Worm (Caenorhabditis elegans) whole organism, late embryonic: ENCODE data around the gene T26G10.4.

Source experiments
- ama-1 ChIP-seq: fragments of 150-350 bp; optimal IDR thresholded peaks from 2 replicates; lab custom pipeline; 2014
- ceh-18 ChIP-seq: sonication (generic microtip); optimal IDR thresholded peaks from 2 replicates; lab custom pipeline; 2016; ENCODE audit warnings: missing genetic modification characterization, missing compliant biosample characterization
- ceh-22 ChIP-seq: sonication (generic microtip); optimal IDR thresholded peaks from 2 replicates; lab custom pipeline; 2017; ENCODE audit warnings: missing biosample characterization, missing genetic modification characterization
- ceh-34 ChIP-seq: sonication (generic microtip); optimal IDR thresholded peaks from 2 replicates; lab custom pipeline; 2016; ENCODE audit warnings: mild to moderate bottlenecking, missing genetic modification characterization, missing compliant biosample characterization
- fax-1 ChIP-seq: sonication (generic microtip); optimal IDR thresholded peaks from 2 replicates; lab custom pipeline; 2016; ENCODE audit warnings: missing genotype, missing genetic modification characterization, missing compliant biosample characterization
- fkh-10 ChIP-seq: fragments of 150-350 bp; optimal IDR thresholded peaks from 2 replicates; lab custom pipeline; 2014; ENCODE audit warnings: missing biosample characterization, missing genetic modification reagents, missing genetic modification characterization
- gmeb-2 ChIP-seq: sonication (generic microtip); optimal IDR thresholded peaks from 2 replicates; lab custom pipeline; 2016; ENCODE audit warnings: missing genetic modification characterization, inconsistent platforms, missing compliant biosample characterization
- hlh-30 ChIP-seq: sonication (generic microtip); optimal IDR thresholded peaks from 2 replicates; lab custom pipeline; 2017; ENCODE audit warnings: antibody characterized with exemption, missing genetic modification characterization, missing compliant biosample characterization; ENCODE audit not compliant: insufficient read depth
- madf-2 ChIP-seq: sonication (generic microtip); optimal IDR thresholded peaks from 2 replicates; lab custom pipeline; 2017; ENCODE audit warnings: missing genetic modification characterization, missing compliant biosample characterization
- pha-4 ChIP-seq: fragments of 150-350 bp; optimal IDR thresholded peaks from 2 replicates; lab custom pipeline; 2018; ENCODE audit warnings: missing biosample characterization, missing genetic modification reagents, missing genetic modification characterization
- pqm-1 ChIP-seq: sonication (generic microtip); optimal IDR thresholded peaks from 2 replicates; lab custom pipeline; 2016; ENCODE audit warnings: missing genetic modification characterization, missing compliant biosample characterization
- sox-2 ChIP-seq: fragments of 200-800 bp; sonication (Bioruptor generic); IDR thresholded peaks from 2 replicates; pipeline ENCODE4 v1.3.6; 2022; ENCODE audit warnings: missing genetic modification reagents, missing genetic modification characterization, missing compliant biosample characterization
- tbx-2 ChIP-seq: sonication (generic microtip); optimal IDR thresholded peaks from 2 replicates; lab custom pipeline; 2016; ENCODE audit warnings: missing genetic modification characterization, missing compliant biosample characterization
- unc-42 ChIP-seq: sonication (generic microtip); optimal IDR thresholded peaks from 2 replicates; lab custom pipeline; 2016; ENCODE audit warnings: missing genotype, missing genetic modification characterization, missing compliant biosample characterization

DNA sequence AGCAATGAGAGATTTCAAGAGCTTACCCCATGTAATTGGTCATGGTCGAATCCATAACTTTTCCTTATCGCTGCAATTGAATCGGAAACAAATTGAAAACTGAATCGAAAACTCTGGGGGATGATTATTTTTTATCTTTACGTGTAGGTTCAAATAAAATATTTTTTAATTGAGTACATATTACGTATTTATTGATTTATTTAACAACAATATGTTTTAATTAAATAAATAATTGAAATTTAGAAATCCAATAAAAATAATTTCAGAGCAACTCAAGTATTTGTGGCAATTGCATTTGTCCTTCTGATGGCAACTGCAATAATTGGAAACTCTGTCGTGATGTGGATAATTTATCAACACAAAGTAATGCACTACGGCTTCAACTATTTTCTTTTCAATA lies 34.8 kb upstream of the T26G10.4 start, which contains the start of gene C38C10.3:
- TF ChIP-seq unc-42 (tag; lab: Kevin White, UChicago) (no peak), sox-2 (no peak), pqm-1 (tag; lab: Kevin White, UChicago) (no peak), ama-1 (lab: Kevin White, UChicago) (no peak), tbx-2 (tag; lab: Kevin White, UChicago) (no peak), pha-4 (tag; lab: Kevin White, UChicago) (no peak), fkh-10 (GFP tag; lab: Kevin White, UChicago) (no peak), ceh-34 (tag; lab: Kevin White, UChicago) (no peak), madf-2 (no peak), ceh-22 (no peak), fax-1 (tag; lab: Kevin White, UChicago) (no peak), hlh-30 (no peak), gmeb-2 (tag; lab: Kevin White, UChicago) (no peak), ceh-18 (no peak)
